Worm (Caenorhabditis elegans) whole organism, mixed stage, embryonic: ENCODE measurements around the gene F49C12.5.

Experiments used
- M03D4.4 ChIP-seq: sonication (generic microtip); optimal IDR thresholded peaks from 2 replicates; lab custom pipeline; 2017; ENCODE audit warnings: mild to moderate bottlenecking, missing genetic modification characterization, missing compliant biosample characterization
- bed-3 ChIP-seq: fragments of 200-800 bp; sonication (Bioruptor generic); optimal IDR thresholded peaks from 3 replicates; lab custom pipeline; 2018; ENCODE audit warnings: mild to moderate bottlenecking, missing genetic modification characterization, moderate library complexity, missing compliant biosample characterization
- drap-1 ChIP-seq: fragments of 200-800 bp; sonication (Bioruptor generic); optimal IDR thresholded peaks from 3 replicates; lab custom pipeline; 2018; ENCODE audit warnings: mild to moderate bottlenecking, missing genetic modification characterization, missing compliant biosample characterization
- elt-1 ChIP-seq: sonication (generic microtip); optimal IDR thresholded peaks from 2 replicates; lab custom pipeline; 2017; ENCODE audit warnings: missing genetic modification characterization, mild to moderate bottlenecking, missing compliant biosample characterization, antibody characterized with exemption, moderate library complexity, borderline replicate concordance; ENCODE audit not compliant: insufficient read depth
- lsy-2 ChIP-seq: fragments of 150-350 bp; optimal IDR thresholded peaks from 2 replicates; lab custom pipeline; 2014; ENCODE audit warnings: missing biosample characterization, missing genetic modification characterization
- mab-5 ChIP-seq: fragments of 150-350 bp; optimal IDR thresholded peaks from 2 replicates; lab custom pipeline; 2014; ENCODE audit warnings: missing biosample characterization, missing genetic modification characterization
- nhr-28 ChIP-seq: fragments of 150-350 bp; optimal IDR thresholded peaks from 2 replicates; lab custom pipeline; 2014; ENCODE audit warnings: missing biosample characterization, missing genetic modification characterization
- nhr-76 ChIP-seq: sonication (generic microtip); optimal IDR thresholded peaks from 2 replicates; lab custom pipeline; 2017; ENCODE audit warnings: missing biosample characterization, missing genetic modification characterization
- sem-2 ChIP-seq: fragments of 200-800 bp; sonication (Bioruptor generic); optimal IDR thresholded peaks from 2 replicates; lab custom pipeline; 2018; ENCODE audit warnings: mild to moderate bottlenecking, missing genetic modification characterization, missing compliant biosample characterization
- unc-62 ChIP-seq: fragments of 150-350 bp; optimal IDR thresholded peaks from 2 replicates; lab custom pipeline; 2014; ENCODE audit warnings: missing biosample characterization, missing genetic modification reagents, missing genetic modification characterization
- zip-8 ChIP-seq: fragments of 150-350 bp; optimal IDR thresholded peaks from 2 replicates; lab custom pipeline; 2014; ENCODE audit warnings: missing biosample characterization, missing genetic modification characterization
- ztf-11 ChIP-seq: fragments of 150-350 bp; optimal IDR thresholded peaks from 2 replicates; lab custom pipeline; 2014; ENCODE audit warnings: missing biosample characterization, missing genetic modification characterization

DNA sequence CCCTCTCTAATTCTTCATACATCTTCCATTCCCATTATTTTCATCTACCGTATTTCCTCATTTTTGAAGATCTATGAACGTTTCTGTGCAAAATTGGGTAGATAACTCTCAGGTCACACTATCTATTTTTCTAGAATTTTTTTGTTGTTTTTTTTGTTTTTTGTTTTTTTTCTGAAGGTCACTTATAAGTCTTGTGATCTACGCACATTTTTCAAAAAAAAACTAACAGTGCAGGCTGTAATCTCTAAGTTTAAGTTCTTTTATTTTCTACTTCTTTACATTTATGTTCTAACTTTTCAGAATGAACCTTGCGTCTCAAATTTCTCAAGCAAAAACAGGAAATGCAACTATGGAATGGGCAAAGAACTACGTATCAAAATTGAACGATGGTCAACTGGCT, 34.9 kb upstream of the F49C12.5 start, which contains the start of gene flh-3:
- TF ChIP-seq unc-62 (GFP tag; lab: Kevin White, UChicago) (no peak), mab-5 (tag; lab: Kevin White, UChicago) (no peak), nhr-28 (tag; lab: Kevin White, UChicago) (no peak), nhr-76 (tag; lab: Kevin White, UChicago) (no peak), M03D4.4 (tag; lab: Kevin White, UChicago) (no peak), bed-3 (GFP tag; lab: Kevin White, UChicago) (no peak), drap-1 (GFP tag; lab: Kevin White, UChicago) (no peak), sem-2 (GFP tag; lab: Kevin White, UChicago) (no peak), lsy-2 (tag; lab: Kevin White, UChicago) (no peak), ztf-11 (tag; lab: Kevin White, UChicago) (no peak), elt-1 (no peak), zip-8 (tag; lab: Kevin White, UChicago) (no peak)
